Worm (Caenorhabditis elegans) whole organism, L2 larva: ENCODE results near the gene pals-25.

ENCODE experiments used
- C34F6.9 ChIP-seq: fragments of 150-350 bp; optimal IDR thresholded peaks from 2 replicates; lab custom pipeline; 2014; ENCODE audit warnings: missing biosample characterization, missing genetic modification characterization
- F13H6.1 ChIP-seq: sonication (generic microtip); optimal IDR thresholded peaks from 2 replicates; lab custom pipeline; 2016; ENCODE audit warnings: missing genetic modification characterization, missing compliant biosample characterization
- Y55F3AM.14 ChIP-seq: fragments of 200-800 bp; sonication (Bioruptor generic); optimal IDR thresholded peaks from 2 replicates; lab custom pipeline; 2018; ENCODE audit warnings: mild to moderate bottlenecking, missing genetic modification characterization, missing compliant biosample characterization
- alr-1 ChIP-seq: fragments of 150-350 bp; optimal IDR thresholded peaks from 2 replicates; lab custom pipeline; 2014; ENCODE audit warnings: missing biosample characterization, missing genetic modification characterization
- ama-1 ChIP-seq: fragments of 150-350 bp; optimal IDR thresholded peaks from 2 replicates; lab custom pipeline; 2018; ENCODE audit warnings: inconsistent platforms
- blmp-1 ChIP-seq: sonication (generic microtip); optimal IDR thresholded peaks from 2 replicates; lab custom pipeline; 2017; ENCODE audit warnings: missing genetic modification characterization, mild to moderate bottlenecking, missing compliant biosample characterization, antibody characterized with exemption, moderate library complexity; ENCODE audit not compliant: insufficient read depth
- ceh-16 ChIP-seq: fragments of 150-350 bp; optimal IDR thresholded peaks from 2 replicates; lab custom pipeline; 2014; ENCODE audit warnings: missing biosample characterization, missing genetic modification characterization
- crh-2 ChIP-seq: sonication (generic microtip); optimal IDR thresholded peaks from 2 replicates; lab custom pipeline; 2017; ENCODE audit warnings: missing biosample characterization, missing genetic modification characterization
- dmd-4 ChIP-seq: sonication (generic microtip); optimal IDR thresholded peaks from 2 replicates; lab custom pipeline; 2017; ENCODE audit warnings: missing biosample characterization, missing genetic modification characterization
- elt-1 ChIP-seq: fragments of 150-350 bp; optimal IDR thresholded peaks from 2 replicates; lab custom pipeline; 2014; ENCODE audit warnings: missing biosample characterization, missing genetic modification characterization
- fos-1 ChIP-seq: fragments of 150-350 bp; optimal IDR thresholded peaks from 2 replicates; lab custom pipeline; 2014; ENCODE audit warnings: missing biosample characterization, missing genetic modification characterization
- gmeb-1 ChIP-seq: fragments of 150-350 bp; optimal IDR thresholded peaks from 2 replicates; lab custom pipeline; 2014; ENCODE audit warnings: missing biosample characterization, missing genetic modification characterization
- lin-13 ChIP-seq: fragments of 150-350 bp; optimal IDR thresholded peaks from 2 replicates; lab custom pipeline; 2014; ENCODE audit warnings: missing biosample characterization, missing genetic modification reagents, missing genetic modification characterization
- lin-39 ChIP-seq: fragments of 150-350 bp; optimal IDR thresholded peaks from 2 replicates; lab custom pipeline; 2014; ENCODE audit warnings: missing biosample characterization, missing genetic modification reagents, missing genetic modification characterization
- mbf-1 ChIP-seq: sonication (generic microtip); optimal IDR thresholded peaks from 2 replicates; lab custom pipeline; 2017; ENCODE audit warnings: missing biosample characterization, missing genetic modification characterization
- mdl-1 ChIP-seq, 2 experiments: fragments of 150-350 bp in 1 of 2; sonication (generic microtip) in 1 of 2; optimal IDR thresholded peaks; 2 replicates each; lab custom pipeline; 2017; ENCODE audit warnings: missing biosample characterization in 2 of 2, missing genetic modification characterization in 2 of 2
- nhr-10 ChIP-seq: sonication (generic microtip); optimal IDR thresholded peaks from 2 replicates; lab custom pipeline; 2017; ENCODE audit warnings: missing biosample characterization, missing genetic modification characterization
- nhr-11 ChIP-seq: fragments of 150-350 bp; optimal IDR thresholded peaks from 2 replicates; lab custom pipeline; 2014; ENCODE audit warnings: missing biosample characterization, missing genetic modification characterization
- nhr-129 ChIP-seq: fragments of 150-350 bp; optimal IDR thresholded peaks from 2 replicates; lab custom pipeline; 2014; ENCODE audit warnings: missing biosample characterization, missing genetic modification characterization
- nhr-21 ChIP-seq: fragments of 150-350 bp; optimal IDR thresholded peaks from 2 replicates; lab custom pipeline; 2014; ENCODE audit warnings: missing biosample characterization, missing genetic modification characterization
- nhr-23 ChIP-seq: fragments of 150-350 bp; optimal IDR thresholded peaks from 2 replicates; lab custom pipeline; 2014; ENCODE audit warnings: missing biosample characterization, missing genetic modification reagents, missing genetic modification characterization
- nhr-237 ChIP-seq: fragments of 150-350 bp; optimal IDR thresholded peaks from 2 replicates; lab custom pipeline; 2014; ENCODE audit warnings: missing biosample characterization, missing genetic modification characterization
- nhr-6 ChIP-seq: fragments of 150-350 bp; optimal IDR thresholded peaks from 2 replicates; lab custom pipeline; 2014; ENCODE audit warnings: missing biosample characterization, missing genetic modification characterization
- nhr-77 ChIP-seq: fragments of 150-350 bp; optimal IDR thresholded peaks from 2 replicates; lab custom pipeline; 2014; ENCODE audit warnings: missing biosample characterization, missing genetic modification characterization
- peb-1 ChIP-seq: fragments of 150-350 bp; optimal IDR thresholded peaks from 2 replicates; lab custom pipeline; 2014; ENCODE audit warnings: missing biosample characterization, missing genetic modification characterization
- skn-1 ChIP-seq: sonication (generic microtip); optimal IDR thresholded peaks from 2 replicates; lab custom pipeline; 2017; ENCODE audit warnings: missing biosample characterization, missing genetic modification characterization
- sma-3 ChIP-seq: sonication (generic microtip); optimal IDR thresholded peaks from 2 replicates; lab custom pipeline; 2016; ENCODE audit warnings: missing genetic modification reagents, missing genetic modification characterization, missing compliant biosample characterization
- sma-9 ChIP-seq, 2 experiments: fragments of 150-350 bp in 1 of 2; sonication (generic microtip) in 1 of 2; optimal IDR thresholded peaks; 2 replicates each; lab custom pipeline; 2014 to 2016; ENCODE audit warnings: missing genetic modification characterization in 2 of 2, mild to moderate bottlenecking in 1 of 2, missing biosample characterization in 1 of 2, missing compliant biosample characterization in 1 of 2, missing genetic modification reagents in 1 of 2, moderate library complexity in 1 of 2
- snpc-4 ChIP-seq: fragments of 150-350 bp; optimal IDR thresholded peaks from 2 replicates; lab custom pipeline; 2014; ENCODE audit warnings: missing biosample characterization, missing genetic modification characterization
- unc-39 ChIP-seq: fragments of 150-350 bp; optimal IDR thresholded peaks from 2 replicates; lab custom pipeline; 2014; ENCODE audit warnings: missing biosample characterization, missing genetic modification characterization
- unc-55 ChIP-seq: fragments of 150-350 bp; sonication (generic microtip); optimal IDR thresholded peaks from 3 replicates; lab custom pipeline; 2014; ENCODE audit warnings: missing biosample characterization, missing genetic modification reagents, missing genetic modification characterization
- unc-62 ChIP-seq: fragments of 150-350 bp; optimal IDR thresholded peaks from 2 replicates; lab custom pipeline; 2014; ENCODE audit warnings: missing biosample characterization, missing genetic modification reagents, missing genetic modification characterization
- ztf-1 ChIP-seq: fragments of 200-800 bp; sonication (Bioruptor generic); conservative IDR thresholded peaks from 2 replicates; pipeline ENCODE4 v1.3.6; 2022; ENCODE audit warnings: missing genetic modification characterization, missing compliant biosample characterization
- ztf-11 ChIP-seq: sonication (generic microtip); optimal IDR thresholded peaks from 2 replicates; lab custom pipeline; 2017; ENCODE audit warnings: missing biosample characterization, missing genetic modification characterization
- ztf-4 ChIP-seq: fragments of 150-350 bp; optimal IDR thresholded peaks from 2 replicates; lab custom pipeline; 2014; ENCODE audit warnings: missing biosample characterization, missing genetic modification characterization

The pals-25 gene

DNA sequence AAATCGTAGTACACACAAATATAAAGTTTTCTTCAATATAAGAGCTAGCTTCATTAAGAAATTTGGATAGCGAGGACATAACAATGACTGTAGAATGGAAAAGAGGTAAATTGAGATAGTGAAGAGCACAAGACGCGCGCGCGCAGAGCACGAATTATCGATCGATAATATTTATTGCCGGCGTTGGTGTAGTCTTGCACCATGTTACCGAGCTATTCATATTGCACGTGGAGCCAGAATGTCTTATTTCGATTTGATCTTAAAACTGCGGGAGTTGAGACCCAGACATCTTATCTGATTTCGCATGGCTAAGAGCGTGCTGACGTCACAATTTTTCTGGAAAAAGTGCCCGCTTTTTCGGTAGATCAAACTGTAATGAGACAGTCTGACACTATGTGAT is 35.2 kb downstream of the pals-25 start, which contains the start of gene F40G9.18:
Gene F40G9.18, minus strand, starts transcription at position 101 of the 400 bp plus-strand sequence.
- TF ChIP-seq ztf-11 (no peak), nhr-237 (tag; lab: Kevin White, UChicago) (no peak), nhr-11 (tag; lab: Kevin White, UChicago) (no peak), ama-1 (lab: Kevin White, UChicago) (no peak), sma-3 (GFP tag; lab: Kevin White, UChicago) (no peak)
- TF ChIP-seq, all 48 proteins: peak for 0

ce11 chrIII:171617-172016 is 37.3 kb downstream of the pals-25 start, which contains the start of the genes F40G9.9 and F40G9.12:
Gene F40G9.9 (minus strand): TSS chrIII:171717.
Gene F40G9.12 (plus strand): TSS chrIII:171847.
- TF ChIP-seq fos-1: no peak
- TF ChIP-seq mdl-1 (tag; optimal IDR thresholded peaks at IDR 0.05; lab: Kevin White, UChicago): no peak
- no peak for TF ChIP-seq sma-9 (GFP tag; optimal IDR thresholded peaks at IDR 0.05; lab: Kevin White, UChicago)
- TF ChIP-seq sma-9 (tag; optimal IDR thresholded peaks at IDR 0.05; lab: Kevin White, UChicago): no peak
- TF ChIP-seq lin-13: no peak
- TF ChIP-seq nhr-23 (tag; lab: Kevin White, UChicago): no peak
- TF ChIP-seq elt-1 (tag; lab: Kevin White, UChicago): no peak
- no peak for TF ChIP-seq peb-1 (tag; lab: Kevin White, UChicago)
- no peak for TF ChIP-seq nhr-129 (tag; lab: Kevin White, UChicago)
- TF ChIP-seq unc-55: no peak
- no peak for TF ChIP-seq skn-1 (tag; lab: Kevin White, UChicago)
- TF ChIP-seq blmp-1 (tag; lab: Kevin White, UChicago): no peak
- TF ChIP-seq C34F6.9 (tag; lab: Kevin White, UChicago): no peak
- TF ChIP-seq gmeb-1 (tag; lab: Kevin White, UChicago): no peak
- no peak for TF ChIP-seq nhr-11 (tag; lab: Kevin White, UChicago)
- TF ChIP-seq ama-1 (lab: Kevin White, UChicago): no peak
- no peak for TF ChIP-seq nhr-6 (tag; lab: Kevin White, UChicago)
- TF ChIP-seq unc-62 (GFP tag; lab: Kevin White, UChicago): no peak
- TF ChIP-seq unc-39 (tag; lab: Kevin White, UChicago): no peak

ce11 chrIII:173501-173900 is 39.2 kb downstream of the pals-25 start, which contains the start of gene F40G9.19:
Gene F40G9.19 (plus strand): TSS chrIII:173801.
- TF ChIP-seq nhr-11 (tag; lab: Kevin White, UChicago) (no peak), dmd-4 (no peak), Y55F3AM.14 (GFP tag; lab: Kevin White, UChicago) (no peak)
- TF ChIP-seq, all 48 proteins: peak for 0

- TF ChIP-seq ztf-4 (tag; lab: Kevin White, UChicago): no peak
- no peak for TF ChIP-seq lin-39 (tag; lab: Kevin White, UChicago)
- no peak for TF ChIP-seq ceh-16 (tag; lab: Kevin White, UChicago)
- TF ChIP-seq fos-1: peak; percentile 53
- no peak for TF ChIP-seq skn-1 (tag; lab: Kevin White, UChicago)
- no peak for TF ChIP-seq peb-1 (tag; lab: Kevin White, UChicago)
Observed at ce11 chrIII:175733-176132, 41.4 kb downstream of the pals-25 start, which contains the start of gene clec-148. Gene clec-148 (minus strand): TSS chrIII:175833.

ce11 chrIII:177715-178114 is 43.4 kb downstream of the pals-25 start, which contains the start of gene F40G9.14:
Gene F40G9.14 (minus strand): TSS chrIII:177815.
- TF ChIP-seq C34F6.9 (tag; lab: Kevin White, UChicago) (no peak), skn-1 (tag; lab: Kevin White, UChicago) (no peak), nhr-21 (tag; lab: Kevin White, UChicago) (no peak), nhr-77 (tag; lab: Kevin White, UChicago) (no peak), ztf-1 (GFP tag; lab: Robert Waterston, UW) (no peak), mbf-1 (tag; lab: Kevin White, UChicago) (no peak), lin-39 (tag; lab: Kevin White, UChicago) (no peak), ama-1 (lab: Kevin White, UChicago) (no peak), nhr-10 (tag; lab: Kevin White, UChicago) (no peak)

ce11 chrIII:178126-178525 is 43.8 kb downstream of the pals-25 start:
- TF ChIP-seq unc-62 (GFP tag; lab: Kevin White, UChicago) (no peak), nhr-129 (tag; lab: Kevin White, UChicago) (no peak), mbf-1 (tag; lab: Kevin White, UChicago) (no peak), sma-3 (GFP tag; lab: Kevin White, UChicago) (no peak), F13H6.1 (tag; lab: Kevin White, UChicago) (no peak), snpc-4 (tag; lab: Kevin White, UChicago) (no peak), sma-9 (GFP tag; optimal IDR thresholded peaks at IDR 0.05; lab: Kevin White, UChicago) (no peak), sma-9 (tag; optimal IDR thresholded peaks at IDR 0.05; lab: Kevin White, UChicago) (no peak), alr-1 (tag; lab: Kevin White, UChicago) (no peak), elt-1 (tag; lab: Kevin White, UChicago) (no peak), crh-2 (tag; lab: Kevin White, UChicago) (no peak), lin-39 (tag; lab: Kevin White, UChicago) (no peak), nhr-10 (tag; lab: Kevin White, UChicago) (no peak)
